Fruit fly (Drosophila melanogaster): ENCODE results near the gene CG15760.
A peak's percentile ranks its signal among the peaks of the same experiment; 100 is the strongest.

The CG15760 gene

DNA sequence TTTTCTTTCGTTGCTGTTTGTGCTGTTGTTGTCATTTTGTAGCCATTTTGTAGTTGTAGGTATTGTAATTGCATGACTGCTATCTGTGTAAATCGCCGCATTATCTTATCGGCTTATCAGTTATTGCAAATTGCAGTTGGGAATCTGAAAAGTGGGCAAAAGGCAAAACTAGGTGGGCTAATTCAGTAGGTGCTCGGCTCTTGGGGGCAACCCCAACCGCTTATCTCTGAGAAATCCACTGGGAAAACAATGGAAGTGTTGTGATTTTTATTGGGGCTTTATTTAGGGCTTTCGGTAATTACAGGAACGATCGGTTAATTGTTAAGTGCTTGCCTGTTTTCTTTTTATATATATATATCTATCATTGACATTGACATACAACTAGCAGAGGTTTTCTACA is 18.3 kb upstream of the CG15760 start:
- TF ChIP-seq CG31627 (GFP tag; optimal IDR thresholded peaks at IDR 0.05), result no peak
- peak; percentile 23 for TF ChIP-seq Eip78C (GFP tag)

DNA sequence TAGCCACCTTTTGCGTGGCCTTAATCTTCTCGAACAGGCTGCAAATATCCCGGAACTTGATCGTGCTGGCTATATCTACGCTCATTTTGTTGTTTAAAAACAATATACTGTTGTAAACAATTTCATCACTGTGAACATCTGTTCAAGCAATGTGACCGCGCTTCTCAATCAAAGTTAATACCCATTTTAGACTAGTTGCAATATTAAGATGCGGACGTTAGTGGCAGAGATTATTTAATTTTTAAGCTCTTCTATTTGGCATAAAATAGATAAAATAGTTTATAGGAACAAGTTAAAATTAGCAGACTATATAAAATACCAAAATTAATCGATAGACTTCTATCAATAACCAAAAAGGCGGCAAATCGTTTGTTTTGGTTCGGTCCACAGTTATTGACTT is 1.8 kb upstream of the CG15760 start, which contains the start of the genes DNAlig4 and CG11164:
DNAlig4 (minus strand) TSS at position 156 of the 400 bp plus-strand sequence.
CG11164 (plus strand) TSS at position 359 of the 400 bp plus-strand sequence.
- TF ChIP-seq CG3032 (tag; optimal IDR thresholded peaks at IDR 0.05), result no peak
- TF ChIP-seq cyc (GFP tag; optimal IDR thresholded peaks at IDR 0.05), result no peak
- no peak for TF ChIP-seq Hr38 (GFP tag; optimal IDR thresholded peaks at IDR 0.05)
- no peak for TF ChIP-seq Hr39 (GFP tag; optimal IDR thresholded peaks at IDR 0.05)
- no peak for TF ChIP-seq salr (GFP tag; optimal IDR thresholded peaks at IDR 0.05)
- no peak for TF ChIP-seq Sox102F (GFP tag; optimal IDR thresholded peaks at IDR 0.05)
- TF ChIP-seq CG8632 (GFP tag; optimal IDR thresholded peaks at IDR 0.05), result no peak
- no peak for TF ChIP-seq Smox (GFP tag; optimal IDR thresholded peaks at IDR 0.05)
- no peak for TF ChIP-seq CG16779 (tag; optimal IDR thresholded peaks at IDR 0.05)
- no peak for TF ChIP-seq CG11762 (GFP tag; optimal IDR thresholded peaks at IDR 0.05; ENCODE audit: insufficient read depth)
- TF ChIP-seq Eip78C (GFP tag), result no peak
- no peak for TF ChIP-seq Gug (GFP tag; IDR thresholded peaks at IDR 0.05)

DNA sequence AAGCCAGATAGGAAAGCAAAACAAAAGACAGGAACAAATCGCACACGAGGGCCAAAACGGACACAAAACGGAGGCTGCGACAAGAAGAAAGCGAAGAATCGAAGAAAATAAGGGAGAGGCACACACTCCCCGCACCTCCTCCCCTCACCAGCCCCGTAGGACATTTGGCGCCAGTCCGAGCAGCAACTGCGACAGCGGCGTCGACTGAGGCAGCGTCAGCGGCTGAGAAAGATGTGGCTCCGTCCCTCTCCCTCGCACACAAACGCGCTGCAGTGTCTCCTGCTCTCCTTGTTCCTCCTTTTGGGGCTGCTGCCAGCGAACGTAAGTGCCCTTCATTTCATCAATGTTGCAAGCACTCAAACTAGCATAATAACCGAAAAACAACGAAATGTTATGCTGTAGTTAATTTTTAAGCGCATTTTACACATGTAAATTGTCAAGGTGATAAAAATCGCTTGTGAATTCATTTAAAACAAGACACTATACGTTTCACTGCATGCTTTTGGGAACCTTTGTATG is 889 bp downstream of the CG15760 start:
- no peak for TF ChIP-seq CG34406 (GFP tag; optimal IDR thresholded peaks at IDR 0.05)
- TF ChIP-seq achi (GFP tag; optimal IDR thresholded peaks at IDR 0.05), result no peak
- TF ChIP-seq CG6163 (GFP tag; IDR thresholded peaks at IDR 0.05), result no peak
- no peak for TF ChIP-seq CG11762 (GFP tag; optimal IDR thresholded peaks at IDR 0.05; ENCODE audit: insufficient read depth)
- TF ChIP-seq Sox15 (GFP tag; optimal IDR thresholded peaks at IDR 0.05), result no peak
- no peak for TF ChIP-seq pdm3 (GFP tag; optimal IDR thresholded peaks at IDR 0.05)
- TF ChIP-seq Smox (GFP tag; optimal IDR thresholded peaks at IDR 0.05), result no peak
- TF ChIP-seq CG11294 (GFP tag; IDR thresholded peaks at IDR 0.05), result no peak

DNA sequence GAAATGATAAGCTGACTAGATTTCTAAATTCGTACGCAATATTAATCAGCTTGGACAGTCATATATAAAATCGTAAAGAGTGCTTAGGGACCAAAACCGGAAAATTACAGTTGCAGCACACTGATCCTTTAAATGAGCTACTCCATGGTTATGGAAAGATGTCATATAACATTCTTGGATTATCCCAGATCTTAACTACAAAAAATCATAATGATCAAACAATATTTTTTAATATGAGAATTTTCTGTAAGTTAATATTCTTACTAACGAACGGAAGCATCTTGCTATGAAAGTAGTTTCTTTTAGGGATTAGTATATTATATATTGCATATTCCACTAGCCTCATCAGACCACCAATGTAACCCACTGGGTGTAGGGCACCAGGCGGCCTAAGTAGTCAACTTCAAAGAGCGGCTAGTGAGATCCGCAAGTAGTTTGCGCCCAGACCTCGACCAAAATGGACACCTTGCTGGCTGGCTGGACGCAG is 7.0 kb downstream of the CG15760 start, which contains the start of gene CG11162:
CG11162 (plus strand) TSS at position 437 of the 487 bp plus-strand sequence.
- TF ChIP-seq esn (GFP tag; optimal IDR thresholded peaks at IDR 0.05) (no peak), CG7368 (GFP tag; optimal IDR thresholded peaks at IDR 0.05) (no peak), vri (GFP tag; optimal IDR thresholded peaks at IDR 0.05) (peak; percentile 3)

DNA sequence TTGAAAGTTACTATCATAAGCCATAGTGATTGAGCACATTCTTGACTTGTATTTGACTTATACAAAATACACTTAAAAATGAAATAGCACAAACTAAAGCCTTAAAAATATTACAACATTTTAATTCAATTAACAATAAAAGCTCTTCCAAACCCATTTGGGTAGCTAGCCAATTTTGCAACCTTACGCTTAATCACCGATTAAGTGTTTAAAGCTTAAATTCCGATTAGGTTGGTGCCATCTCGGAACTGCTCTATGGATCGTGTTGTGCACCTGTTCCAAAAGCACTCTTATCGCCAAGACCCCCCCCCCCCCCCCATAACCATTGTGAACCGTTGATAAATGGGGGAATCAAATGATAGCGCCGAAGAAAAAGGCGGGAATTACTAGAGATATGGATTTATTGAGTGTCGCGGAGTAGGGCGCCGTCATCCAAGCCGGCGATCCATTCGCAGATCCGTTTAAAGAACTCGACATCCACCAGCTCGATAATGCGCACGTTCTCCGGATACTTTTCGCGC is 8.5 kb downstream of the CG15760 start:
- TF ChIP-seq achi (GFP tag; optimal IDR thresholded peaks at IDR 0.05) (no peak), lz (GFP tag; optimal IDR thresholded peaks at IDR 0.05) (no peak), vri (GFP tag; optimal IDR thresholded peaks at IDR 0.05) (peak; percentile 49), CG3032 (tag; optimal IDR thresholded peaks at IDR 0.05) (no peak), Hr39 (GFP tag; optimal IDR thresholded peaks at IDR 0.05) (no peak), Ets96B (tag; optimal IDR thresholded peaks at IDR 0.05) (no peak), CG11294 (GFP tag; IDR thresholded peaks at IDR 0.05) (no peak), svp (GFP tag) (peak; percentile 67)

- TF ChIP-seq CG8119 (GFP tag; IDR thresholded peaks at IDR 0.05) (peak; percentile 60), CG32006 (GFP tag; optimal IDR thresholded peaks at IDR 0.05) (peak; percentile 64), CG10669 (GFP tag; optimal IDR thresholded peaks at IDR 0.05) (peak; percentile 50), OdsH (GFP tag; optimal IDR thresholded peaks at IDR 0.05) (peak; percentile 64), esn (GFP tag; optimal IDR thresholded peaks at IDR 0.05) (peak; percentile 79), dac (GFP tag; optimal IDR thresholded peaks at IDR 0.05) (no peak), pdm3 (GFP tag; optimal IDR thresholded peaks at IDR 0.05) (peak; percentile 71), Sox15 (GFP tag; optimal IDR thresholded peaks at IDR 0.05) (peak; percentile 27), CG9139 (GFP tag; optimal IDR thresholded peaks at IDR 0.05) (no peak), CG7368 (GFP tag; optimal IDR thresholded peaks at IDR 0.05) (peak; percentile 6), spab (GFP tag; optimal IDR thresholded peaks at IDR 0.05) (peak; percentile 27), CG1621 (tag; optimal IDR thresholded peaks at IDR 0.05) (no peak), eg (GFP tag; IDR thresholded peaks at IDR 0.05) (peak; percentile 44; the same call in 2 of the 3 replicates), Blimp-1 (GFP tag; optimal IDR thresholded peaks at IDR 0.05) (no peak), CG31627 (GFP tag; optimal IDR thresholded peaks at IDR 0.05) (peak; percentile 65), CG6792 (GFP tag; optimal IDR thresholded peaks at IDR 0.05) (peak; percentile 66), CG11902 (GFP tag; optimal IDR thresholded peaks at IDR 0.05) (peak; percentile 32), CG4318 (GFP tag; optimal IDR thresholded peaks at IDR 0.05) (peak; percentile 46), Hr39 (GFP tag; optimal IDR thresholded peaks at IDR 0.05) (peak; percentile 64), CG11762 (GFP tag; optimal IDR thresholded peaks at IDR 0.05; ENCODE audit: insufficient read depth) (peak; percentile 59), lz (GFP tag; optimal IDR thresholded peaks at IDR 0.05) (peak; percentile 61), Sox14 (GFP tag; optimal IDR thresholded peaks at IDR 0.05) (peak; percentile 59)
These were observed 10.1 kb downstream of the CG15760 start for dm6 chrX:13679565-13679964.

Data from whole organism, prepupa.